Worm (Caenorhabditis elegans): ENCODE results near the gene clec-193.

DNA sequence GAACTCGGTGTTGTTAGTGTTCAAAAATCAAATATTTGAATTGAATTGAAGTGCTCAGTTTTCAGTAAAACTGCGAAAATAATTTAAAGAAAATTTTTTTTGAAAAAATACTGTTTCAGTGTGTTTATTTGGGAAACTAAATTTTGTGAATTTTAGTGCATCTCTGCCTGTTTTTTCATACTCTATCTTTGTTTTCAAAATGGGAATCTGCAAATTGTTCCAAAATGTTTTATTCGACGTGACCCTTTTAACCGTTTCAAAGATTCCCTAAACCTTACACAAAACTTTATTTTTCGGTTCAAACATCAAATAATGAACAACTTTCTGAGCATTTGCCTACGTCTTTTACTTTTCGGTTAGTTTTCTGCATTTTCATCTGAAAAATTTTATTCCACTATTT lies 23.6 kb upstream of the clec-193 start, which contains the start of gene Y116A8A.7:
- TF ChIP-seq lin-13 (GFP tag; optimal IDR thresholded peaks at IDR 0.05) (no peak), skn-1 (tag; optimal IDR thresholded peaks at IDR 0.05) (no peak)
